Fruit fly (Drosophila melanogaster): ENCODE results near the gene CG2211.
A peak's percentile ranks its signal among the peaks of the same experiment; 100 is the strongest.

The CG2211 gene

dm6 chr3L:1376014-1376745, 41.0 kb upstream of the CG2211 start:
- TF ChIP-seq CG5245 (GFP tag; optimal IDR thresholded peaks at IDR 0.05), result no peak
- TF ChIP-seq Lhr (GFP tag; optimal IDR thresholded peaks at IDR 0.05), result no peak
- peak; percentile 20; the same call in 1 of the 2 replicates for TF ChIP-seq CG32532 (GFP tag; IDR thresholded peaks at IDR 0.05)
- no peak for TF ChIP-seq CG17186 (GFP tag; optimal IDR thresholded peaks at IDR 0.05)
- no peak for TF ChIP-seq nerfin-1 (tag; optimal IDR thresholded peaks at IDR 0.05)
- peak; percentile 79 for TF ChIP-seq Med (GFP tag)
- TF ChIP-seq hb (GFP tag; IDR thresholded peaks at IDR 0.05; ENCODE audit: partially characterized antibody), result peak; percentile 76
- TF ChIP-seq vvl (GFP tag; IDR thresholded peaks at IDR 0.05), result peak; percentile 81
- TF ChIP-seq eve (GFP tag; optimal IDR thresholded peaks at IDR 0.05), result peak in 1 of 2 experiments; percentile 87
- TF ChIP-seq CG33213 (GFP tag; optimal IDR thresholded peaks at IDR 0.05), result no peak
- TF ChIP-seq toy (GFP tag; IDR thresholded peaks at IDR 0.05), result no peak
- TF ChIP-seq CG14667 (GFP tag; IDR thresholded peaks at IDR 0.05), result peak; percentile 37; the same call in 1 of the 2 replicates
- no peak for TF ChIP-seq Hand (GFP tag; optimal IDR thresholded peaks at IDR 0.05)
- TF ChIP-seq sqz (GFP tag; optimal IDR thresholded peaks at IDR 0.05), result no peak
- peak; percentile 50 for TF ChIP-seq CG1647 (GFP tag; optimal IDR thresholded peaks at IDR 0.05)
- no peak for TF ChIP-seq CG15479 (GFP tag; optimal IDR thresholded peaks at IDR 0.05)
- TF ChIP-seq NFAT (GFP tag; IDR thresholded peaks at IDR 0.05), result no peak
- no peak for TF ChIP-seq CG15696 (tag; optimal IDR thresholded peaks at IDR 0.05)
- peak; percentile 59 for TF ChIP-seq Blimp-1 (GFP tag; optimal IDR thresholded peaks at IDR 0.05)
- TF ChIP-seq Stat92E (GFP tag; optimal IDR thresholded peaks at IDR 0.05), result no peak
- peak; percentile 43 for TF ChIP-seq lmd (GFP tag; IDR thresholded peaks at IDR 0.05)
- no peak for TF ChIP-seq CG6654 (GFP tag; optimal IDR thresholded peaks at IDR 0.05)
- no peak for TF ChIP-seq CG12155 (GFP tag; optimal IDR thresholded peaks at IDR 0.05)
- TF ChIP-seq ato (GFP tag; IDR thresholded peaks at IDR 0.05; ENCODE audit: partially characterized antibody), result no peak
- peak; percentile 35; the same call in 1 of the 2 replicates for TF ChIP-seq seq (GFP tag; IDR thresholded peaks at IDR 0.05)
- TF ChIP-seq nom (GFP tag; optimal IDR thresholded peaks at IDR 0.05), result no peak
- TF ChIP-seq zf30C (GFP tag; optimal IDR thresholded peaks at IDR 0.05), result no peak
- peak; percentile 54; the same call in 2 of the 3 replicates for TF ChIP-seq CG17361 (GFP tag; IDR thresholded peaks at IDR 0.05)
- no peak for TF ChIP-seq lov (optimal IDR thresholded peaks at IDR 0.05)
- no peak for TF ChIP-seq lov (GFP tag; IDR thresholded peaks at IDR 0.05)
- no peak for TF ChIP-seq Dip3 (GFP tag; optimal IDR thresholded peaks at IDR 0.05)
- TF ChIP-seq ham (GFP tag; IDR thresholded peaks at IDR 0.05), result no peak
- peak; percentile 74 for TF ChIP-seq CG31441 (GFP tag; IDR thresholded peaks at IDR 0.05)
- TF ChIP-seq D19A (tag; optimal IDR thresholded peaks at IDR 0.05), result peak; percentile 14
- no peak for TF ChIP-seq Dfd (GFP tag; optimal IDR thresholded peaks at IDR 0.05)
- TF ChIP-seq Vsx1 (GFP tag; optimal IDR thresholded peaks at IDR 0.05), result no peak
- peak; percentile 31 for TF ChIP-seq Ssrp (tag; optimal IDR thresholded peaks at IDR 0.05)
- peak; percentile 74 for TF ChIP-seq Doc3 (GFP tag; IDR thresholded peaks at IDR 0.05; ENCODE audit: partially characterized antibody)
- TF ChIP-seq peb (GFP tag; IDR thresholded peaks at IDR 0.05), result no peak
- TF ChIP-seq CoRest (tag; optimal IDR thresholded peaks at IDR 0.05), result peak; percentile 39
- no peak for TF ChIP-seq kni (GFP tag; optimal IDR thresholded peaks at IDR 0.05)
- TF ChIP-seq Hmx (GFP tag; optimal IDR thresholded peaks at IDR 0.05), result no peak
- peak; percentile 70 for TF ChIP-seq Ptx1 (GFP tag; IDR thresholded peaks at IDR 0.05)
- peak; percentile 29 for TF ChIP-seq tap (tag; optimal IDR thresholded peaks at IDR 0.05)
- no peak for TF ChIP-seq zfh2 (GFP tag; optimal IDR thresholded peaks at IDR 0.05)
- no peak for TF ChIP-seq CG11456 (GFP tag; IDR thresholded peaks at IDR 0.05)
- peak; percentile 60 for TF ChIP-seq PHDP (tag; optimal IDR thresholded peaks at IDR 0.05)
- no peak for TF ChIP-seq Oaz (GFP tag; IDR thresholded peaks at IDR 0.05)
- TF ChIP-seq CG1603 (tag; optimal IDR thresholded peaks at IDR 0.05), result peak; percentile 68

Data from whole organism, embryonic.